Worm (Caenorhabditis elegans): ENCODE measurements around the gene Y102A11A.9.
"Not testable (repeated sequence)": the region's sequence is repeated elsewhere in the genome, so short reads cannot be mapped to it uniquely, and the experiment has no call there.

Y102A11A.9 gene

DNA sequence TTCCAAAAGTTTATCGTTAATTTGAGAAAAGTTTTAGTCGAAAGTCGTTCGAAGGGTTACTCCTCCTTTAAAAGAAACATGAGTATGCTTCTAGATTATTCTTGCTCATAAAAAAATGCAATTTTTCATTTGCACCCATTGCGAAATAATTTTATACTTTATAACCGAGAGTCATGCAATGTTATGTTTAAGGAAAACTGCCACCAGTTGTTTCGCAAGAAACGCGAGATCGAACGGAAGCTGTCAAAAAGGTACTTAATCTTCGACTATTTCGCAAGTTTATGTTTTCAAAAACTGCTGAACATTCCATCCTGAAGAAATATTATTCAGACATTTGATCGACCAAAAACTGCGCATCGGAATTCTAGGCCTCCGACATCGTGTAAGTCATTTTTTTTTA lies 961 bp downstream of the Y102A11A.9 start:
- no peak for TF ChIP-seq zip-8 (tag; optimal IDR thresholded peaks at IDR 0.05)
- no peak for TF ChIP-seq snpc-4 (tag; optimal IDR thresholded peaks at IDR 0.05)

- TF ChIP-seq unc-62 (GFP tag; optimal IDR thresholded peaks at IDR 0.05) (no peak), ztf-11 (tag; optimal IDR thresholded peaks at IDR 0.05) (no peak), unc-39 (tag; optimal IDR thresholded peaks at IDR 0.05) (no peak), cnd-1 (tag; optimal IDR thresholded peaks at IDR 0.05) (no peak), snpc-4 (tag; optimal IDR thresholded peaks at IDR 0.05) (no peak), nhr-237 (tag; optimal IDR thresholded peaks at IDR 0.05) (no peak), lsy-2 (tag; optimal IDR thresholded peaks at IDR 0.05) (no peak), bed-3 (GFP tag; optimal IDR thresholded peaks at IDR 0.05) (no peak), elt-1 (tag; optimal IDR thresholded peaks at IDR 0.05; ENCODE audit: borderline replicate concordance, insufficient read depth) (no peak), mep-1 (tag; optimal IDR thresholded peaks at IDR 0.05) (no peak), hlh-1 (tag; optimal IDR thresholded peaks at IDR 0.05) (no peak), sem-2 (GFP tag; optimal IDR thresholded peaks at IDR 0.05) (no peak), tbx-8 (GFP tag; optimal IDR thresholded peaks at IDR 0.05) (no peak)
Measured at ce11 chrX:2014521-2014920, 1.6 kb downstream of the Y102A11A.9 start.

DNA sequence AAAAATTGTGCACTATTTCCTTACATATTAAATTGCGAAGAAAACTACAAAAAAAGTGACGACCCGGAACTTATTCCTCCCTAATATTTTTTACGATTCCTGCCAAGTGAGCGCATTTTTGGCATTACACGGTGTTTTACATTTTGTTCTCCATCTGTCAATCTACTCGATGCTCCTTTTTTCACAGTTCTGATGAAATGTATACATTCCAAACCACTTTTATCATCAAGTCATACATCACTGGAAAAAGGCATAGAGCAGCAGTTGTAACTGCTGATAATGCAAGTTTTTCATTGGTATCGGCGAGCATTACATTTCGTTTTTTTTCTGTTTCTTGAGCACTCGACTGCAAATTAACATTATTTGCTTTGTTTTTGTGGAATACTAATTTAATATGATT lies 5.3 kb downstream of the Y102A11A.9 start:
- no peak for TF ChIP-seq drap-1 (GFP tag; optimal IDR thresholded peaks at IDR 0.05)
- TF ChIP-seq mls-2 (tag; optimal IDR thresholded peaks at IDR 0.05), result no peak
- TF ChIP-seq ceh-43 (GFP tag; optimal IDR thresholded peaks at IDR 0.05), result no peak
- TF ChIP-seq unc-39 (tag; optimal IDR thresholded peaks at IDR 0.05), result no peak
- TF ChIP-seq hlh-1 (tag; optimal IDR thresholded peaks at IDR 0.05), result no peak
- TF ChIP-seq sem-2 (GFP tag; optimal IDR thresholded peaks at IDR 0.05), result no peak
- TF ChIP-seq lsy-2 (tag; optimal IDR thresholded peaks at IDR 0.05), result no peak
- no peak for TF ChIP-seq lin-32 (GFP tag; optimal IDR thresholded peaks at IDR 0.05)
- no peak for TF ChIP-seq ham-2 (GFP tag; optimal IDR thresholded peaks at IDR 0.05)
- TF ChIP-seq elt-1 (tag; optimal IDR thresholded peaks at IDR 0.05; ENCODE audit: borderline replicate concordance, insufficient read depth), result no peak
- no peak for TF ChIP-seq elt-3 (tag; optimal IDR thresholded peaks at IDR 0.05)
- TF ChIP-seq mep-1 (tag; optimal IDR thresholded peaks at IDR 0.05), result no peak
- no peak for TF ChIP-seq sptf-1 (tag; optimal IDR thresholded peaks at IDR 0.05)
- no peak for TF ChIP-seq nhr-28 (tag; optimal IDR thresholded peaks at IDR 0.05)

DNA sequence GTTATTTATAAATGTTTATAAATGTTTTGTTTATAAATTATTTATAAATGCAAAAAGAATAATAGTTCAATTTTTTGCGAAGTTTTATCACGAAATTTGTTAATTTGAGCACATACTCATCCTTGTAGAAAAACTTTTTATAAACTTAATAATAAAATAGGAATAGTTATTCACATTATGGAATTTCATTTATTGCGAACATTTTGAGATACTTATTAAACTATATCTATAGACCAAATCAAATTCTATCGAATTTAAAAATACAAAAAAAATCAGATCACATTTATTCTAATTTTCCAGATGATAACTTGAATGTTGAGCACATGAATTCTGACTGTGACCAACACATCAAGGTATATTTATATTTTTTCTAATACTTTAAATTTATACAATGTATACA lies 5.9 kb downstream of the Y102A11A.9 start, which contains the start of gene Y102A11A.3:
Gene Y102A11A.3, plus strand, starts transcription at position 301 of the 400 bp plus-strand sequence.
- TF ChIP-seq ceh-83 (GFP tag; optimal IDR thresholded peaks at IDR 0.05) (no peak), tbx-8 (GFP tag; optimal IDR thresholded peaks at IDR 0.05) (no peak), ces-1 (GFP tag; optimal IDR thresholded peaks at IDR 0.05) (no peak), nhr-12 (tag; optimal IDR thresholded peaks at IDR 0.05) (no peak), sem-2 (GFP tag; optimal IDR thresholded peaks at IDR 0.05) (no peak), unc-120 (tag; optimal IDR thresholded peaks at IDR 0.05; ENCODE audit: poor library complexity, severe bottlenecking) (no peak)

DNA sequence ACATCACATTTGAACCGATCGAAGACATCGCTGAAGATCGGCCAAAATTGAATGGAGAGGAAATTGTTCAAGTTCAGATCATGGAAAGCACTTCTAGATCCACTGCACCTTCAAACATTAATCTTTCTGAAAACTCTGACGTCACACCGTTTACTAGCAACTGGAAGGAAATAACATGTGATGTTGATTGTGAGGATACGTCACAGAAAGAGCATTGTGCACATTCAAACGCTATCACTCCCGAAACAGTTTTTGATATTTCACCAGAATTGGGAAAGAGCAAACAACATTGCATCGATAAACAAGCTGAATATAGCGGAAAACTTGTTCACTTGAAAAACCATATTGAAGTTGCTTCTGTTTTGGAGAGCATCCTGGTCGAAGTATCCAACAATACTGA lies 8.6 kb downstream of the Y102A11A.9 start:
- TF ChIP-seq tbx-8 (GFP tag; optimal IDR thresholded peaks at IDR 0.05) (no peak), mls-2 (tag; optimal IDR thresholded peaks at IDR 0.05) (no peak), nhr-2 (tag; optimal IDR thresholded peaks at IDR 0.05) (no peak), ceh-83 (GFP tag; optimal IDR thresholded peaks at IDR 0.05) (no peak), hlh-1 (tag; optimal IDR thresholded peaks at IDR 0.05) (no peak), zip-8 (tag; optimal IDR thresholded peaks at IDR 0.05) (no peak), elt-1 (tag; optimal IDR thresholded peaks at IDR 0.05; ENCODE audit: borderline replicate concordance, insufficient read depth) (no peak), mep-1 (tag; optimal IDR thresholded peaks at IDR 0.05) (no peak), elt-3 (tag; optimal IDR thresholded peaks at IDR 0.05) (no peak), lin-13 (tag; optimal IDR thresholded peaks at IDR 0.05) (no peak), ceh-43 (GFP tag; optimal IDR thresholded peaks at IDR 0.05) (no peak), mab-5 (tag; optimal IDR thresholded peaks at IDR 0.05) (no peak), nhr-28 (tag; optimal IDR thresholded peaks at IDR 0.05) (no peak), sem-2 (GFP tag; optimal IDR thresholded peaks at IDR 0.05) (no peak), snpc-4 (tag; optimal IDR thresholded peaks at IDR 0.05) (no peak), nhr-12 (tag; optimal IDR thresholded peaks at IDR 0.05) (no peak), drap-1 (GFP tag; optimal IDR thresholded peaks at IDR 0.05) (no peak), ces-1 (GFP tag; optimal IDR thresholded peaks at IDR 0.05) (no peak)

DNA sequence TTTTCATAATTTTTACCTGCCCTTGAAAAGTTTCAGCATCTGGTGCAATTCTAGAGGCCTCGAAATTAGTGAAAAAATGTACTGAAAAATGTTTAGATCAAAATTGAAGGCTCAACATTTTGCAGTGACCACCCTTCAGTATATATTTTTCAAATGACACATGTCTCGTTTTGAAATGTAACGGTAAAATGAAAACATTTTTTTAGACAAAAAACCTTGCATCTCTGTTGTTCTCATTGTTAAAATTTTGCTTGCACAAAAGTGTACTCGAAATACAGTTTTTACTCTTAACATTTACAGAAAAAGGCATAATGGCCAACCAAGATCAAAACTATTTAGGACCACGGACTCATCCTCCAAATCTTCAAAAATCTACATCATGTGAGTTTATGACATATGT lies 13.4 kb downstream of the Y102A11A.9 start, which contains the start of gene Y102A11A.2:
Gene Y102A11A.2, plus strand, starts transcription at position 301 of the 400 bp plus-strand sequence.
- TF ChIP-seq elt-1 (tag; optimal IDR thresholded peaks at IDR 0.05; ENCODE audit: borderline replicate concordance, insufficient read depth); nhr-76 (tag; optimal IDR thresholded peaks at IDR 0.05); flh-1 (GFP tag; optimal IDR thresholded peaks at IDR 0.05): not testable (repeated sequence)

Data from whole organism, mixed stage, embryonic.